Worm (Caenorhabditis elegans) whole organism, L3 larva: ENCODE data around the gene dat-1.

Experiments used
- egl-27 ChIP-seq: sonication (generic microtip); optimal IDR thresholded peaks from 4 replicates; lab custom pipeline; 2017; ENCODE audit warnings: missing biosample characterization, missing genetic modification reagents, missing genetic modification characterization
- elt-3 ChIP-seq, 3 experiments: fragments of 150-350 bp in 1 of 3; sonication (generic microtip) in 2 of 3; optimal IDR thresholded peaks; 2 replicates in 2 of 3; 4 replicates in 1 of 3; lab custom pipeline; 2014 to 2017; ENCODE audit warnings: missing biosample characterization in 3 of 3, missing genetic modification characterization in 3 of 3
- eor-1 ChIP-seq, 2 experiments: fragments of 150-350 bp; optimal IDR thresholded peaks; 2 replicates each; lab custom pipeline; 2014 to 2018; ENCODE audit warnings: missing biosample characterization in 2 of 2, missing genetic modification characterization in 2 of 2
- nhr-12 ChIP-seq: fragments of 150-350 bp; optimal IDR thresholded peaks from 2 replicates; lab custom pipeline; 2014; ENCODE audit warnings: missing biosample characterization, missing genetic modification characterization
- nhr-28 ChIP-seq: fragments of 150-350 bp; optimal IDR thresholded peaks from 2 replicates; lab custom pipeline; 2014; ENCODE audit warnings: missing biosample characterization, missing genetic modification characterization
- nhr-77 ChIP-seq: fragments of 150-350 bp; optimal IDR thresholded peaks from 2 replicates; lab custom pipeline; 2014; ENCODE audit warnings: missing biosample characterization, missing genetic modification characterization
- ztf-4 ChIP-seq: fragments of 150-350 bp; optimal IDR thresholded peaks from 2 replicates; lab custom pipeline; 2014; ENCODE audit warnings: missing biosample characterization, missing genetic modification characterization

DNA sequence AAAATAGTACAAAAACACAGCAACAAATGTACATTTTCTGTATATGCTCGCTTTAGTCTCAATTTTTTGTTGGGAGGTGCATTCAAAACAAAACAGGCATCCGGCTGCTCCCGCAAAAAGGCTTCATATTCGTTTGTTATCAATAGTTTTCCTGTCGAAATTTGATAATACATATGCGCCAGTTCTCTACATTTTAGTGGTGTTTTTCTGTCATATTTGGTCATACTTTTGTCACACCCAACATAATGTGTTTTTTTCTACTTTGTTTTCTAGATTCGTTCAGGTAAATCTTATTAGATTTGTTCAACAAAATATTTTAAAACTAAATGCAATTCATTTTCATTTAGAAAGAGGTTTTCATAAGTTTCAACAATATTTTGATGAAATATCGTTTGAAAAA is 15.7 kb downstream of the dat-1 start:
- TF ChIP-seq nhr-12 = no peak
- TF ChIP-seq nhr-28 (tag; lab: Kevin White, UChicago) = no peak
- no peak for TF ChIP-seq nhr-77 (tag; lab: Kevin White, UChicago)
- no peak for TF ChIP-seq egl-27
- TF ChIP-seq elt-3 (tag; optimal IDR thresholded peaks at IDR 0.05; lab: Kevin White, UChicago) = no peak
- TF ChIP-seq eor-1 (tag; optimal IDR thresholded peaks at IDR 0.05; lab: Kevin White, UChicago) = no peak
- no peak for TF ChIP-seq ztf-4 (tag; lab: Kevin White, UChicago)
